Fruit fly (Drosophila melanogaster) whole organism, pupa: ENCODE measurements around the gene CG45307.

Experiments
- CG10348 ChIP-seq: fragments of 200-800 bp; sonication (Bioruptor generic); IDR thresholded peaks from 2 replicates; pipeline ENCODE4 v1.3.6; 2022; ENCODE audit warnings: missing biosample characterization, missing genetic modification characterization
- CG12605 ChIP-seq: fragments of 200-800 bp; sonication (Bioruptor generic); IDR thresholded peaks from 2 replicates; pipeline ENCODE4 v1.3.6; 2022; ENCODE audit warnings: missing biosample characterization, missing genetic modification characterization
- CG13204 ChIP-seq: fragments of 200-800 bp; sonication (Bioruptor generic); optimal IDR thresholded peaks from 2 replicates; lab custom pipeline; 2018; ENCODE audit warnings: missing biosample characterization, mild to moderate bottlenecking, missing genetic modification characterization, moderate library complexity
- CG14655 ChIP-seq: fragments of 200-800 bp; sonication (Bioruptor generic); optimal IDR thresholded peaks from 3 replicates; lab custom pipeline; 2017; ENCODE audit warnings: mild to moderate bottlenecking, missing biosample characterization, missing genetic modification reagents, missing genetic modification characterization
- CG17806 ChIP-seq: fragments of 200-800 bp; sonication (Bioruptor generic); optimal IDR thresholded peaks from 2 replicates; lab custom pipeline; 2018; ENCODE audit warnings: missing biosample characterization, mild to moderate bottlenecking, missing genetic modification characterization, moderate library complexity
- CG32121 ChIP-seq: fragments of 200-800 bp; sonication (Bioruptor generic); IDR thresholded peaks from 2 replicates; pipeline ENCODE4 v1.3.6; 2022; ENCODE audit warnings: missing biosample characterization, missing genetic modification characterization
- CG34367 ChIP-seq: fragments of 200-800 bp; sonication (Bioruptor generic); optimal IDR thresholded peaks from 2 replicates; lab custom pipeline; 2018; ENCODE audit warnings: missing biosample characterization, mild to moderate bottlenecking, missing genetic modification characterization
- CG4496 ChIP-seq: fragments of 200-800 bp; sonication (Bioruptor generic); IDR thresholded peaks from 3 replicates; pipeline ENCODE4 v1.3.6; 2022; ENCODE audit warnings: missing biosample characterization, missing genetic modification characterization
- CG8159 ChIP-seq: fragments of 200-800 bp; sonication (Bioruptor generic); optimal IDR thresholded peaks from 3 replicates; lab custom pipeline; 2018; ENCODE audit warnings: missing biosample characterization, mild to moderate bottlenecking, missing genetic modification characterization, moderate library complexity
- CG8301 ChIP-seq: fragments of 200-800 bp; sonication (Bioruptor generic); optimal IDR thresholded peaks from 2 replicates; lab custom pipeline; 2018; ENCODE audit warnings: missing biosample characterization, mild to moderate bottlenecking, missing genetic modification characterization
- CG9948 ChIP-seq: fragments of 200-800 bp; sonication (Bioruptor generic); optimal IDR thresholded peaks from 2 replicates; lab custom pipeline; 2018; ENCODE audit warnings: missing biosample characterization, mild to moderate bottlenecking, missing genetic modification characterization, moderate library complexity
- D1 ChIP-seq: fragments of 200-800 bp; sonication (Bioruptor generic); optimal IDR thresholded peaks from 2 replicates; lab custom pipeline; 2018; ENCODE audit warnings: missing biosample characterization, mild to moderate bottlenecking, missing genetic modification characterization, moderate library complexity
- EcR ChIP-seq: fragments of 200-800 bp; sonication (Bioruptor generic); optimal IDR thresholded peaks from 3 replicates; lab custom pipeline; 2019; ENCODE audit warnings: missing biosample characterization, missing genetic modification characterization, mild to moderate bottlenecking, moderate library complexity, missing genetic modification reagents
- Ets98B ChIP-seq: fragments of 200-800 bp; sonication (Bioruptor generic); IDR thresholded peaks from 2 replicates; pipeline ENCODE4 v1.3.6; 2022; ENCODE audit warnings: missing biosample characterization, missing genetic modification characterization
- Pif1A ChIP-seq: fragments of 200-800 bp; sonication (Bioruptor generic); optimal IDR thresholded peaks from 3 replicates; lab custom pipeline; 2016; ENCODE audit warnings: missing biosample characterization, missing genetic modification characterization
- Pif1B ChIP-seq: fragments of 200-800 bp; sonication (Bioruptor generic); optimal IDR thresholded peaks from 3 replicates; lab custom pipeline; 2016; ENCODE audit warnings: missing biosample characterization, missing genetic modification characterization
- Snoo ChIP-seq: fragments of 200-800 bp; sonication (Bioruptor generic); optimal IDR thresholded peaks from 3 replicates; lab custom pipeline; 2017; ENCODE audit warnings: missing biosample characterization, mild to moderate bottlenecking, missing genetic modification characterization, inconsistent platforms
- fd96Ca ChIP-seq: fragments of 200-800 bp; sonication (Bioruptor generic); IDR thresholded peaks from 3 replicates; pipeline ENCODE4 v1.3.6; 2022; ENCODE audit warnings: missing biosample characterization, missing genetic modification characterization
- gl ChIP-seq: fragments of 200-800 bp; sonication (Bioruptor generic); optimal IDR thresholded peaks from 2 replicates; lab custom pipeline; 2018; ENCODE audit warnings: missing biosample characterization, mild to moderate bottlenecking, missing genetic modification characterization
- rn ChIP-seq: fragments of 200-800 bp; sonication (Bioruptor generic); IDR thresholded peaks from 2 replicates; pipeline ENCODE4 v1.3.6; 2022; ENCODE audit warnings: missing biosample characterization, missing genetic modification characterization

CG45307 gene

dm6 chr2L:8716383-8716782, 35.5 kb downstream of the CG45307 start:
- TF ChIP-seq EcR (GFP tag; lab: Kevin White, UChicago) (peak; percentile 3), CG14655 (GFP tag; lab: Kevin White, UChicago) (no peak)

- no peak for TF ChIP-seq CG34367 (tag; lab: Kevin White, UChicago)
- TF ChIP-seq Snoo (tag; lab: Kevin White, UChicago), result no peak
- no peak for TF ChIP-seq CG12605 (GFP tag; lab: Robert Waterston, UW)
- no peak for TF ChIP-seq CG8159 (tag; lab: Kevin White, UChicago)
Measured at dm6 chr2L:8715454-8715853, 36.5 kb downstream of the CG45307 start.

- TF ChIP-seq CG10348 (GFP tag; lab: Robert Waterston, UW) (no peak), CG4496 (GFP tag; lab: Robert Waterston, UW) (no peak)
- TF ChIP-seq, all 21 proteins: peak for 0
Measured at dm6 chr2L:8714513-8714912, 37.4 kb downstream of the CG45307 start.

dm6 chr2L:8709413-8709812, 42.5 kb downstream of the CG45307 start, which contains the start of gene Hnf4:
TSS of gene Hnf4 (minus strand) at chr2L:8709611.
- TF ChIP-seq CG17806 (tag; lab: Kevin White, UChicago), result no peak
- TF ChIP-seq EcR (GFP tag; lab: Kevin White, UChicago), result peak; percentile 88
- no peak for TF ChIP-seq CG9948

DNA sequence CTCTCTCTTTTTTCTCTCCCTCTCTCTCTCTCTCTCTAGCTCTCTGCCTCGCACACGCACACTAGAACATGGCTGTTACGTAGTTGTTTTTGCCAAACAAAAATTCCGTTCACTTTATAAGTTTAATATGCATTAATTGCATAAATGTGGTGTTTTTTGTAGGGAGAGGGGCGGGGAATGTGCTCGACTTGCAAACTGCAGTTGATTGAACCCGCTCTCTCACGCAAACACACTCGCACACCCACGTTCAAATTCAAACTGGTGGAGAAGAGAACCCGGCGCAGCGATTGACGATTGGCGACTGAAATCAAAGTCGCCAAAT, 42.9 kb downstream of the CG45307 start:
- TF ChIP-seq CG8159 (tag; lab: Kevin White, UChicago), result peak; percentile 0
- peak; percentile 37; the same call in 1 of the 2 replicates for TF ChIP-seq Ets98B
- TF ChIP-seq CG32121 (GFP tag; lab: Robert Waterston, UW), result no peak; the same call in 1 of the 2 replicates
- peak; percentile 96 for TF ChIP-seq EcR (GFP tag; lab: Kevin White, UChicago)
- TF ChIP-seq Pif1A, result no peak
- no peak for TF ChIP-seq CG8301

dm6 chr2L:8708399-8709077, 43.4 kb downstream of the CG45307 start:
- TF ChIP-seq Pif1A (no peak), fd96Ca (GFP tag; lab: Robert Waterston, UW) (no peak), Ets98B (no peak), Pif1B (GFP tag; lab: Kevin White, UChicago) (no peak), gl (no peak), CG10348 (GFP tag; lab: Robert Waterston, UW) (no peak), CG4496 (GFP tag; lab: Robert Waterston, UW) (no peak), CG34367 (tag; lab: Kevin White, UChicago) (no peak), EcR (GFP tag; lab: Kevin White, UChicago) (no peak), Snoo (tag; lab: Kevin White, UChicago) (no peak), D1 (tag; lab: Kevin White, UChicago) (no peak), CG8159 (tag; lab: Kevin White, UChicago) (no peak)
- TF ChIP-seq, all 21 proteins: peak for 0

dm6 chr2L:8707522-8707921, 44.4 kb downstream of the CG45307 start:
- no peak for TF ChIP-seq CG13204
- TF ChIP-seq Snoo (tag; lab: Kevin White, UChicago), result no peak
- no peak for TF ChIP-seq CG34367 (tag; lab: Kevin White, UChicago)
- no peak for TF ChIP-seq CG10348 (GFP tag; lab: Robert Waterston, UW)
- TF ChIP-seq CG32121 (GFP tag; lab: Robert Waterston, UW), result no peak

dm6 chr2L:8704648-8705622, 47.0 kb downstream of the CG45307 start, which contains the start of gene CatB:
TSS of gene CatB (plus strand) at chr2L:8705572.
- TF ChIP-seq fd96Ca (GFP tag; lab: Robert Waterston, UW), result no peak
- TF ChIP-seq D1 (tag; lab: Kevin White, UChicago), result no peak
- no peak for TF ChIP-seq CG4496 (GFP tag; lab: Robert Waterston, UW)
- no peak for TF ChIP-seq CG13204
- no peak for TF ChIP-seq CG14655 (GFP tag; lab: Kevin White, UChicago)
- no peak for TF ChIP-seq CG12605 (GFP tag; lab: Robert Waterston, UW)
- no peak for TF ChIP-seq Pif1A
- no peak for TF ChIP-seq rn (GFP tag; lab: Robert Waterston, UW)
- TF ChIP-seq gl, result no peak
- no peak for TF ChIP-seq CG34367 (tag; lab: Kevin White, UChicago)
- TF ChIP-seq CG10348 (GFP tag; lab: Robert Waterston, UW), result no peak
- TF ChIP-seq Pif1B (GFP tag; lab: Kevin White, UChicago), result no peak
